Fruit fly (Drosophila melanogaster): ENCODE data around the gene CG17230.
A peak's percentile ranks its signal among the peaks of the same experiment; 100 is the strongest.

DNA sequence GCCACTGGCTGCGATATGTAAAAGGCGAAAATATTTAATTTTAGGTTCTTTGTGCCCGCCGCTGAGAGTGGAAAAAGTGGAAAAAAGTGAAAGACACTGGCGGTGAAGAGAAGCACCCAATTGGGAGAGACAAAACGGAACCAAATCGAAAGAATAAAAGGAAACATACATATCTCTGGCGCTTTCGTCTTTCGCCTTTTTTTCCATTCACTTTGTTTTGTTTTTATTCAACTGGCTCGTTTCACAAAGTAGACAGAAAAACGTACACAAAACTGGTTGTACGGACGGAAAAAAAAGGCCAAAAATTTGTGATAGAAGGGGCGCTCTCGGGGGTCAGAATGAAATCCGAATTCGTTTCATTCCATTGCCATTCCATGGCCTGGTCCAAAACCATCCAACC, 12.1 kb downstream of the CG17230 start:
- no peak for TF ChIP-seq CG4318 (GFP tag; optimal IDR thresholded peaks at IDR 0.05)
- TF ChIP-seq Hr39 (GFP tag; optimal IDR thresholded peaks at IDR 0.05) = no peak
- no peak for TF ChIP-seq topi (GFP tag; optimal IDR thresholded peaks at IDR 0.05)
- peak; percentile 0 for TF ChIP-seq vri (GFP tag; optimal IDR thresholded peaks at IDR 0.05)
- TF ChIP-seq CG7368 (GFP tag; optimal IDR thresholded peaks at IDR 0.05) = no peak

All from whole organism, prepupa.